Worm (Caenorhabditis elegans) whole organism, L4 larva: ENCODE data around the gene T12A7.2.

ENCODE experiments used
- F26F4.8 ChIP-seq: fragments of 200-800 bp; sonication (Bioruptor generic); conservative IDR thresholded peaks from 2 replicates; pipeline ENCODE4 v1.3.6; 2022; ENCODE audit warnings: missing genetic modification characterization, missing compliant biosample characterization
- F44E2.7 ChIP-seq: fragments of 200-800 bp; sonication (Bioruptor generic); IDR thresholded peaks from 2 replicates; pipeline ENCODE4 v2.1.2; 2022; ENCODE audit warnings: missing genetic modification characterization, missing compliant biosample characterization
- F49E8.2 ChIP-seq: sonication (generic microtip); optimal IDR thresholded peaks from 2 replicates; lab custom pipeline; 2016; ENCODE audit warnings: missing compliant biosample characterization, mild to moderate bottlenecking, missing genetic modification characterization, borderline replicate concordance
- T26A8.4 ChIP-seq: fragments of 200-800 bp; sonication (Bioruptor generic); IDR thresholded peaks from 2 replicates; pipeline ENCODE4 v1.3.6; 2022; ENCODE audit warnings: missing genetic modification characterization, missing compliant biosample characterization
- Y48G9A.11 ChIP-seq: fragments of 200-800 bp; sonication (Bioruptor generic); IDR thresholded peaks from 2 replicates; pipeline ENCODE4 v1.3.6; 2022; ENCODE audit warnings: missing genetic modification reagents, missing genetic modification characterization, missing compliant biosample characterization
- ZK337.2 ChIP-seq: fragments of 200-800 bp; sonication (Bioruptor generic); IDR thresholded peaks from 2 replicates; pipeline ENCODE4 v1.3.6; 2022; ENCODE audit warnings: missing genetic modification reagents, missing genetic modification characterization, missing compliant biosample characterization
- aha-1 ChIP-seq: fragments of 150-350 bp; peaks from one replicate; lab custom pipeline; 2014; ENCODE audit warnings: missing biosample characterization, missing genetic modification characterization
- attf-4 ChIP-seq: sonication (generic microtip); optimal IDR thresholded peaks from 3 replicates; lab custom pipeline; 2017; ENCODE audit warnings: missing biosample characterization, missing genetic modification characterization
- ceh-28 ChIP-seq: fragments of 150-350 bp; optimal IDR thresholded peaks from 2 replicates; lab custom pipeline; 2014; ENCODE audit warnings: missing biosample characterization, missing genetic modification reagents, missing genetic modification characterization
- ceh-32 ChIP-seq: sonication (generic microtip); optimal IDR thresholded peaks from 2 replicates; lab custom pipeline; 2016; ENCODE audit warnings: mild to moderate bottlenecking, missing genetic modification characterization, missing compliant biosample characterization; ENCODE audit not compliant: poor library complexity
- ceh-62 ChIP-seq: sonication (generic microtip); optimal IDR thresholded peaks from 2 replicates; lab custom pipeline; 2017; ENCODE audit warnings: missing biosample characterization, missing genetic modification characterization
- ces-1 ChIP-seq: fragments of 150-350 bp; sonication (generic microtip); optimal IDR thresholded peaks from 4 replicates; lab custom pipeline; 2014; ENCODE audit warnings: missing biosample characterization, missing genetic modification reagents, missing genetic modification characterization
- daf-12 ChIP-seq: fragments of 150-350 bp; optimal IDR thresholded peaks from 2 replicates; lab custom pipeline; 2014; ENCODE audit warnings: missing biosample characterization, missing genetic modification reagents, missing genetic modification characterization
- daf-16 ChIP-seq, 3 experiments: sonication (generic microtip); optimal IDR thresholded peaks; 2 replicates each; lab custom pipeline; 2016 to 2017; ENCODE audit warnings: missing genetic modification characterization in 3 of 3, missing genetic modification reagents in 3 of 3, mild to moderate bottlenecking in 2 of 3, missing compliant biosample characterization in 2 of 3, missing biosample characterization in 1 of 3, moderate library complexity in 1 of 3
- dmd-6 ChIP-seq: fragments of 200-800 bp; sonication (Bioruptor generic); IDR thresholded peaks from 2 replicates; pipeline ENCODE4 v1.3.6; 2022; ENCODE audit warnings: missing genetic modification reagents, missing genetic modification characterization, missing compliant biosample characterization
- dpl-1 ChIP-seq: fragments of 150-350 bp; optimal IDR thresholded peaks from 2 replicates; lab custom pipeline; 2014; ENCODE audit warnings: missing biosample characterization, missing genetic modification reagents, missing genetic modification characterization
- dve-1 ChIP-seq: sonication (generic microtip); optimal IDR thresholded peaks from 2 replicates; lab custom pipeline; 2017; ENCODE audit warnings: antibody characterized with exemption, mild to moderate bottlenecking, missing genetic modification characterization, missing compliant biosample characterization; ENCODE audit not compliant: insufficient read depth
- egl-27 ChIP-seq: sonication (generic microtip); optimal IDR thresholded peaks from 3 replicates; lab custom pipeline; 2017; ENCODE audit warnings: missing biosample characterization, missing genetic modification reagents, missing genetic modification characterization
- fkh-10 ChIP-seq: fragments of 150-350 bp; optimal IDR thresholded peaks from 2 replicates; lab custom pipeline; 2014; ENCODE audit warnings: missing biosample characterization, missing genetic modification reagents, missing genetic modification characterization
- fos-1 ChIP-seq: fragments of 150-350 bp; optimal IDR thresholded peaks from 2 replicates; lab custom pipeline; 2014; ENCODE audit warnings: missing biosample characterization, missing genetic modification characterization
- hif-1 ChIP-seq, 2 experiments: sonication (generic microtip); optimal IDR thresholded peaks; 2 replicates each; lab custom pipeline; 2016 to 2017; ENCODE audit warnings: missing compliant biosample characterization in 2 of 2, missing genetic modification characterization in 2 of 2, missing genetic modification reagents in 2 of 2, missing genotype in 2 of 2, mild to moderate bottlenecking in 1 of 2
- hlh-11 ChIP-seq: fragments of 200-800 bp; sonication (Bioruptor generic); optimal IDR thresholded peaks from 2 replicates; lab custom pipeline; 2018; ENCODE audit warnings: mild to moderate bottlenecking, missing genetic modification characterization, missing compliant biosample characterization
- hlh-30 ChIP-seq: sonication (generic microtip); optimal IDR thresholded peaks from 2 replicates; lab custom pipeline; 2017; ENCODE audit warnings: antibody characterized with exemption, mild to moderate bottlenecking, missing genetic modification characterization, missing compliant biosample characterization; ENCODE audit not compliant: insufficient read depth
- hmg-1.1 ChIP-seq: fragments of 200-800 bp; sonication (Bioruptor generic); IDR thresholded peaks from 2 replicates; pipeline ENCODE4 v1.3.6; 2022; ENCODE audit warnings: missing genetic modification reagents, missing genetic modification characterization, missing compliant biosample characterization
- jun-1 ChIP-seq: fragments of 150-350 bp; optimal IDR thresholded peaks from 2 replicates; lab custom pipeline; 2014; ENCODE audit warnings: missing biosample characterization, missing genetic modification reagents, missing genetic modification characterization
- lin-13 ChIP-seq: fragments of 150-350 bp; optimal IDR thresholded peaks from 2 replicates; lab custom pipeline; 2014; ENCODE audit warnings: missing biosample characterization, missing genetic modification reagents, missing genetic modification characterization
- lin-38 ChIP-seq: fragments of 200-800 bp; sonication (Bioruptor generic); IDR thresholded peaks from 2 replicates; pipeline ENCODE4 v1.3.6; 2022; ENCODE audit warnings: missing genetic modification reagents, missing genetic modification characterization, missing compliant biosample characterization
- lsy-2 ChIP-seq, 2 experiments: fragments of 150-350 bp in 1 of 2; sonication (generic microtip) in 1 of 2; optimal IDR thresholded peaks; 2 replicates each; lab custom pipeline; 2014 to 2017; ENCODE audit warnings: missing biosample characterization in 2 of 2, missing genetic modification characterization in 2 of 2
- madf-9 ChIP-seq: fragments of 200-800 bp; sonication (Bioruptor generic); conservative IDR thresholded peaks from 2 replicates; pipeline ENCODE4 v1.3.6; 2022; ENCODE audit warnings: missing genetic modification reagents, missing genetic modification characterization, missing compliant biosample characterization
- mdt-29 ChIP-seq: fragments of 200-800 bp; sonication (Bioruptor generic); IDR thresholded peaks from 2 replicates; pipeline ENCODE4 v1.3.6; 2022; ENCODE audit warnings: missing genetic modification reagents, missing genetic modification characterization, missing compliant biosample characterization
- mxl-3 ChIP-seq: fragments of 200-800 bp; sonication (Bioruptor generic); optimal IDR thresholded peaks from 2 replicates; lab custom pipeline; 2018; ENCODE audit warnings: mild to moderate bottlenecking, missing genetic modification characterization, missing compliant biosample characterization
- nhr-10 ChIP-seq: fragments of 150-350 bp; optimal IDR thresholded peaks from 2 replicates; lab custom pipeline; 2014; ENCODE audit warnings: missing biosample characterization, missing genetic modification characterization
- nhr-111 ChIP-seq: fragments of 200-800 bp; sonication (Bioruptor generic); optimal IDR thresholded peaks from 2 replicates; lab custom pipeline; 2018; ENCODE audit warnings: mild to moderate bottlenecking, missing genetic modification characterization, missing compliant biosample characterization
- nhr-237 ChIP-seq: sonication (generic microtip); optimal IDR thresholded peaks from 2 replicates; lab custom pipeline; 2017; ENCODE audit warnings: missing biosample characterization, missing genetic modification characterization
- nhr-28 ChIP-seq: fragments of 150-350 bp; optimal IDR thresholded peaks from 2 replicates; lab custom pipeline; 2014; ENCODE audit warnings: missing biosample characterization, missing genetic modification characterization
- nhr-41 ChIP-seq: fragments of 200-800 bp; sonication (Bioruptor generic); IDR thresholded peaks from 2 replicates; pipeline ENCODE4 v1.3.6; 2022; ENCODE audit warnings: missing genetic modification reagents, missing genetic modification characterization, missing compliant biosample characterization
- nhr-42 ChIP-seq: fragments of 200-800 bp; sonication (Bioruptor generic); IDR thresholded peaks from 2 replicates; pipeline ENCODE4 v1.3.6; 2022; ENCODE audit warnings: missing genetic modification characterization, missing compliant biosample characterization
- nhr-48 ChIP-seq: sonication (generic microtip); optimal IDR thresholded peaks from 2 replicates; lab custom pipeline; 2016; ENCODE audit warnings: mild to moderate bottlenecking, missing genetic modification characterization, missing compliant biosample characterization
- nhr-76 ChIP-seq: fragments of 150-350 bp; optimal IDR thresholded peaks from 2 replicates; lab custom pipeline; 2014; ENCODE audit warnings: missing biosample characterization, missing genetic modification characterization
- php-3 ChIP-seq: fragments of 200-800 bp; sonication (Bioruptor generic); IDR thresholded peaks from 2 replicates; pipeline ENCODE4 v1.3.6; 2022; ENCODE audit warnings: missing genetic modification reagents, missing genetic modification characterization, missing compliant biosample characterization
- pqm-1 ChIP-seq: sonication (generic microtip); optimal IDR thresholded peaks from 2 replicates; lab custom pipeline; 2017; ENCODE audit warnings: missing biosample characterization, missing genetic modification characterization
- snpc-4 ChIP-seq: fragments of 150-350 bp; optimal IDR thresholded peaks from 2 replicates; lab custom pipeline; 2014; ENCODE audit warnings: missing biosample characterization, missing genetic modification characterization
- tra-1 ChIP-seq: fragments of 200-800 bp; sonication (Bioruptor generic); IDR thresholded peaks from 2 replicates; pipeline ENCODE4 v1.3.6; 2022; ENCODE audit warnings: missing genetic modification reagents, missing genetic modification characterization, missing compliant biosample characterization
- unc-39 ChIP-seq: sonication (generic microtip); optimal IDR thresholded peaks from 2 replicates; lab custom pipeline; 2017; ENCODE audit warnings: missing biosample characterization, missing genetic modification characterization
- unc-62 ChIP-seq, 3 experiments: fragments of 150-350 bp in 1 of 3; sonication (generic microtip); optimal IDR thresholded peaks in 2 of 3; peaks in 1 of 3; 1 replicate in 1 of 3; 2 replicates in 2 of 3; lab custom pipeline; 2014 to 2017; ENCODE audit warnings: missing biosample characterization in 3 of 3, missing genetic modification characterization in 3 of 3, missing genetic modification reagents in 3 of 3, missing genotype in 1 of 3
- zag-1 ChIP-seq: fragments of 150-350 bp; optimal IDR thresholded peaks from 2 replicates; lab custom pipeline; 2014; ENCODE audit warnings: missing biosample characterization, missing genetic modification characterization
- zfp-3 ChIP-seq: fragments of 200-800 bp; sonication (Bioruptor generic); conservative IDR thresholded peaks from 2 replicates; pipeline ENCODE4 v1.3.6; 2022; ENCODE audit warnings: missing genetic modification reagents, missing genetic modification characterization, missing compliant biosample characterization
- zip-2 ChIP-seq: fragments of 150-350 bp; optimal IDR thresholded peaks from 2 replicates; lab custom pipeline; 2014; ENCODE audit warnings: missing biosample characterization, missing genetic modification characterization
- ztf-11 ChIP-seq: fragments of 150-350 bp; optimal IDR thresholded peaks from 2 replicates; lab custom pipeline; 2014; ENCODE audit warnings: missing biosample characterization, missing genetic modification characterization
- ztf-7 ChIP-seq: fragments of 150-350 bp; optimal IDR thresholded peaks from 2 replicates; lab custom pipeline; 2014; ENCODE audit warnings: missing biosample characterization, missing genetic modification characterization

T12A7.2 gene

DNA sequence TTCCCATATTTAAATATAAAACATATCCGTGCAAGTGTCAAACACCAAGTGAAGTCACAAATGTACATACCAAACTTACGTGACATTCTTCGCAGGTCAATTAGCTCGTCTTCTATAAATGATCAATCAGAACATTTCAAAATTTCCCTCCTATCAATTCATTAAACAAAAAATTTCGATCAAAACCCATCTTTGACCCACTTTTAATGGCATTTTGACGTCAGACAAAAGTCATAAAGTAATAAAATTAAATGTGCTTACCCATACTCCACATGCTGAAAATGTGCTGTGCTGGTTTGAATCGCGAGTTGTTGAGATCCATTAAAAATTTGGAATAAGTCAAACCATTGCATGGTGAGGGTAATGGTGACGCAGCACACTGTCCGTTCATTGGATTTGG, 8.9 kb upstream of the T12A7.2 start:
- TF ChIP-seq ceh-32 (tag; lab: Kevin White, UChicago) = no peak
- peak; percentile 7 for TF ChIP-seq hlh-11
- TF ChIP-seq dve-1 (tag; lab: Kevin White, UChicago) = peak; percentile 43
- peak; percentile 79 for TF ChIP-seq dmd-6 (GFP tag; lab: Robert Waterston, UW)
- peak; percentile 27 for TF ChIP-seq nhr-28
- no peak for TF ChIP-seq daf-16 (GFP tag; optimal IDR thresholded peaks at IDR 0.05; lab: Kevin White, UChicago)
- TF ChIP-seq daf-16 (tag; optimal IDR thresholded peaks at IDR 0.05; lab: Kevin White, UChicago) = peak; percentile 36
- no peak for TF ChIP-seq zfp-3 (GFP tag; lab: Robert Waterston, UW)
- TF ChIP-seq, all 104 proteins: peak for 5

DNA sequence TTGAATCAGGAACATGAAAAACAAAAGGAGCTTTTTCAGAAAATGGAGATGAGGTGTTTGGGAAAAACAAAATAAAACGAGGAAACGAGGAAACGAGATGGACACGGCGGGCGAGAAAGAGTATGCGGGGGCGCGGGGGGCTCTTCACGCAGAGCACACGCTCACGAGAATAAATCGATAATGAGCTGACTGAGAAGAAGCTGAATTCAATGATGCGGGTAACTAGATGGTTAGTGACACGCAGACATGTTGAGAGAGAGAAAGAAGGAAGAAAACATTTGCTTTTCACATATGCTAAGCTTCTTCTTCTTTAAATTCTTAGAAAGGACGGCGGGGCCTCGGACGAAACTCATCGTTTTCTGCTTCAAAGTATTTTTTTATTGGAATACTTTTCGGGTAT, 4.6 kb upstream of the T12A7.2 start:
- TF ChIP-seq ces-1 (GFP tag; lab: Kevin White, UChicago) (no peak), nhr-111 (GFP tag; lab: Kevin White, UChicago) (no peak), F49E8.2 (tag; lab: Kevin White, UChicago) (no peak), unc-62 (GFP tag; optimal IDR thresholded peaks at IDR 0.05 in 1 of 2; lab: Kevin White, UChicago) (no peak), unc-62 (tag; optimal IDR thresholded peaks at IDR 0.05; lab: Kevin White, UChicago) (no peak), nhr-42 (GFP tag; lab: Robert Waterston, UW) (no peak), nhr-48 (tag; lab: Kevin White, UChicago) (no peak), nhr-76 (no peak), F26F4.8 (GFP tag; lab: Robert Waterston, UW) (no peak), zag-1 (tag; lab: Kevin White, UChicago) (no peak), daf-12 (tag; lab: Kevin White, UChicago) (no peak), zfp-3 (GFP tag; lab: Robert Waterston, UW) (no peak), dpl-1 (GFP tag; lab: Kevin White, UChicago) (no peak), madf-9 (GFP tag; lab: Robert Waterston, UW) (no peak), hlh-11 (peak; percentile 7), tra-1 (GFP tag; lab: Robert Waterston, UW) (no peak), nhr-237 (tag; lab: Kevin White, UChicago) (no peak), pqm-1 (tag; lab: Kevin White, UChicago) (no peak), mdt-29 (GFP tag; lab: Robert Waterston, UW) (no peak), T26A8.4 (no peak), unc-39 (no peak), hmg-1.1 (GFP tag; lab: Robert Waterston, UW) (peak; percentile 50), hlh-30 (tag; lab: Kevin White, UChicago) (peak; percentile 71), fos-1 (tag; lab: Kevin White, UChicago) (no peak), nhr-10 (tag; lab: Kevin White, UChicago) (no peak), ZK337.2 (GFP tag; lab: Robert Waterston, UW) (no peak), ceh-62 (tag; lab: Kevin White, UChicago) (no peak), nhr-41 (GFP tag; lab: Robert Waterston, UW) (no peak), snpc-4 (tag; lab: Kevin White, UChicago) (no peak), ceh-28 (tag; lab: Kevin White, UChicago) (peak; percentile 60), aha-1 (peak; percentile 74), egl-27 (tag; lab: Kevin White, UChicago) (no peak), ztf-7 (tag; lab: Kevin White, UChicago) (no peak), dmd-6 (GFP tag; lab: Robert Waterston, UW) (peak; percentile 14; the same call in 1 of the 2 replicates), php-3 (GFP tag; lab: Robert Waterston, UW) (no peak), attf-4 (no peak), mxl-3 (GFP tag; lab: Kevin White, UChicago) (no peak), Y48G9A.11 (GFP tag; lab: Robert Waterston, UW) (no peak), hif-1 (tag; optimal IDR thresholded peaks at IDR 0.05; lab: Kevin White, UChicago) (peak in 1 of 2 experiments; percentile 41), lin-13 (GFP tag; lab: Kevin White, UChicago) (no peak), lin-38 (no peak), fkh-10 (peak; percentile 88), lsy-2 (tag; optimal IDR thresholded peaks at IDR 0.05; lab: Kevin White, UChicago) (peak; percentile 21 to 43), zip-2 (no peak), ztf-11 (no peak), jun-1 (tag; lab: Kevin White, UChicago) (no peak), F44E2.7 (GFP tag; lab: Robert Waterston, UW) (no peak)
